Worm (Caenorhabditis elegans) whole organism, midembryonic: ENCODE results near the gene ZK829.7.

Experiments
- T22C8.4 ChIP-seq: fragments of 200-800 bp; sonication (Bioruptor generic); IDR thresholded peaks from 2 replicates; pipeline ENCODE4 v1.3.6; 2022; ENCODE audit warnings: missing genetic modification characterization, missing compliant biosample characterization
- cog-1 ChIP-seq: sonication (generic microtip); optimal IDR thresholded peaks from 2 replicates; lab custom pipeline; 2016; ENCODE audit warnings: missing genetic modification characterization, missing compliant biosample characterization
- flt-1 ChIP-seq: fragments of 200-800 bp; sonication (Bioruptor generic); IDR thresholded peaks from 2 replicates; pipeline ENCODE4 v1.3.6; 2022; ENCODE audit warnings: missing genetic modification characterization, missing compliant biosample characterization
- klf-2 ChIP-seq: fragments of 200-800 bp; sonication (Bioruptor generic); conservative IDR thresholded peaks from 2 replicates; pipeline ENCODE4 v1.3.6; 2022; ENCODE audit warnings: missing genetic modification reagents, missing genetic modification characterization, missing compliant biosample characterization
- med-1 ChIP-seq: sonication (generic microtip); optimal IDR thresholded peaks from 2 replicates; lab custom pipeline; 2017; ENCODE audit warnings: missing genetic modification characterization, mild to moderate bottlenecking, missing compliant biosample characterization, antibody characterized with exemption, missing genetic modification reagents; ENCODE audit not compliant: insufficient read depth
- tab-1 ChIP-seq: fragments of 200-800 bp; sonication (Bioruptor generic); IDR thresholded peaks from 2 replicates; pipeline ENCODE4 v1.3.6; 2022; ENCODE audit warnings: missing genetic modification characterization, missing compliant biosample characterization
- ztf-23 ChIP-seq: fragments of 200-800 bp; sonication (Bioruptor generic); IDR thresholded peaks from 2 replicates; pipeline ENCODE4 v1.3.6; 2022; ENCODE audit warnings: missing genetic modification reagents, missing genetic modification characterization, missing compliant biosample characterization
- ztf-29 ChIP-seq: fragments of 200-800 bp; sonication (Bioruptor generic); IDR thresholded peaks from 2 replicates; pipeline ENCODE4 v1.3.6; 2022; ENCODE audit warnings: missing genetic modification reagents, missing genetic modification characterization, missing compliant biosample characterization

ce11 chrIV:11956387-11956786 is 4.9 kb downstream of the ZK829.7 start:
- TF ChIP-seq T22C8.4 (GFP tag; lab: Robert Waterston, UW) (no peak), tab-1 (GFP tag; lab: Robert Waterston, UW) (no peak), ztf-23 (no peak), cog-1 (tag; lab: Kevin White, UChicago) (no peak), flt-1 (no peak), klf-2 (GFP tag; lab: Robert Waterston, UW) (no peak), med-1 (GFP tag; lab: Kevin White, UChicago) (no peak), ztf-29 (no peak)
